Worm (Caenorhabditis elegans): ENCODE measurements around the gene F58G11.4.

- TF ChIP-seq him-1 (tag; optimal IDR thresholded peaks at IDR 0.05) = no peak
- TF ChIP-seq W03F9.2 (tag; optimal IDR thresholded peaks at IDR 0.05) = no peak
- no peak for TF ChIP-seq dao-5 (tag; optimal IDR thresholded peaks at IDR 0.05)
These were observed 36.0 kb upstream of the F58G11.4 start for ce11 chrV:13636411-13636810.
